Fruit fly (Drosophila melanogaster) whole organism, embryonic: ENCODE data around the gene Smvt.

ENCODE experiments used
- CG15601 ChIP-seq: fragments of 200-800 bp; sonication (Bioruptor generic); optimal IDR thresholded peaks from 3 replicates; lab custom pipeline; 2019; ENCODE audit warnings: missing biosample characterization, mild to moderate bottlenecking, missing genetic modification characterization, moderate library complexity
- CG1647 ChIP-seq: fragments of 200-800 bp; sonication (Bioruptor generic); optimal IDR thresholded peaks from 3 replicates; lab custom pipeline; 2016; ENCODE audit warnings: missing biosample characterization, missing genetic modification characterization
- HLHmδ ChIP-seq: fragments of 200-800 bp; sonication (Bioruptor generic); optimal IDR thresholded peaks from 2 replicates; lab custom pipeline; 2018; ENCODE audit warnings: missing biosample characterization, mild to moderate bottlenecking, missing genetic modification characterization, moderate library complexity
- YL-1 ChIP-seq: fragments of 200-800 bp; sonication (Bioruptor generic); optimal IDR thresholded peaks from 3 replicates; lab custom pipeline; 2017; ENCODE audit warnings: missing biosample characterization, mild to moderate bottlenecking, missing genetic modification characterization
- emc ChIP-seq: fragments of 200-800 bp; sonication (Bioruptor generic); optimal IDR thresholded peaks from 2 replicates; lab custom pipeline; 2016; ENCODE audit warnings: missing biosample characterization, missing genetic modification characterization
- gt ChIP-seq: fragments of 200-800 bp; sonication (Bioruptor generic); IDR thresholded peaks from 2 replicates; pipeline ENCODE4 v1.3.6; 2022; ENCODE audit warnings: missing biosample characterization, missing genetic modification characterization
- klu ChIP-seq: fragments of 200-800 bp; sonication (Bioruptor generic); IDR thresholded peaks from 2 replicates; pipeline ENCODE4 v1.3.6; 2022; ENCODE audit warnings: missing biosample characterization, missing genetic modification characterization
- sim ChIP-seq: fragments of 200-800 bp; sonication (Bioruptor generic); IDR thresholded peaks from 2 replicates; pipeline ENCODE4 v1.3.6; 2022; ENCODE audit warnings: missing biosample characterization, missing genetic modification characterization
- unpg ChIP-seq: fragments of 200-800 bp; sonication (Bioruptor generic); optimal IDR thresholded peaks from 3 replicates; lab custom pipeline; 2018; ENCODE audit warnings: missing biosample characterization, mild to moderate bottlenecking, missing genetic modification characterization, moderate library complexity

DNA sequence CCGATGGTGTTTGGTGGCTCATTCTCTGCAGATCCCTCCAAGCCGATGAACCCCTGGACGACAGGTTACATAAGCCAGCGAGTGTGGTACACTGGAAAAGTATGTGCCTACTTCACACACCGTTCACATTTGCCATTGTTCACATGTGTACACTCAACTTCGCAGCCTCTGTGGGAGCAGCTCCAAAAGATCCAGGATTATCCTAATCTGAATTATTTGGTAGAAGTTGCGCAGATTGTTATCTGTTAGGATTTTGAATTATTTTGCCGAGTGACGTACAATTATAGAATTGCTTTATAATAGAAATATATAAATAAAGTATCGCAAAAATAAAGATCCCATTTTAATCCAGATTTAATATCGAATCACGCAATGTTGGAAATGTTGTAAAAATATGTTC lies 6.1 kb upstream of the Smvt start:
- TF ChIP-seq CG15601 (tag; lab: Kevin White, UChicago) (no peak), YL-1 (GFP tag; lab: Kevin White, UChicago) (no peak), HLHmδ (GFP tag; lab: Kevin White, UChicago) (no peak), CG1647 (no peak), sim (GFP tag; lab: Robert Waterston, UW) (no peak), klu (GFP tag; lab: Robert Waterston, UW) (no peak), emc (GFP tag; lab: Kevin White, UChicago) (no peak), gt (GFP tag; lab: Robert Waterston, UW) (no peak), unpg (no peak)
